Worm (Caenorhabditis elegans): ENCODE results near the gene cng-2.

cng-2 gene

DNA sequence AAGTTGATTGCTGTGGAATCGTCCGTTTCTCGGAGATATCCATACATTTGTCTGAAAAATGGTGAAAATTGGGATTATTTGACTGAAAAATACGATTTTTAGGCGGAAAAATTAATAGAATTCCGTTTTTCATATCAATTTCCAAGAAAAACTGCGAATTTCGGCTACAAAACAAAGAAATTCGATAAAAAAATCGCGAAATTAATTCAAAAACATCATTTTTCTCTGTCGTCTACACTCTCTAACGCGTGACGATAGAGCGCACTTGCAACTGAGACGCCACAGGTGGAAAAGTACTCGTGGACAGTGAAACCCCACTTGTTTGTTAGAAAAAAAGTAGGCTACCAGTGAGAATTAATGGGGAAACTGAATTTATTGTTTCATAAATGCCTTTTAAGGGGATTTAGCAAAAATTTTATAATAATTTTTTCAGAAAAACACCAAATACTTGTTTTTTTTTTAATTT is 4.0 kb upstream of the cng-2 start, which contains the start of gene cpsf-1:
TSS of gene cpsf-1 (minus strand) at position 51 of the 466 bp plus-strand sequence.
- TF ChIP-seq nhr-28 (tag; optimal IDR thresholded peaks at IDR 0.05) (peak; percentile 86), ceh-44 (GFP tag; IDR thresholded peaks at IDR 0.05) (0 out of 2 replicates have a peak, but pooled peaks have one; percentile 50), mdl-1 (tag; optimal IDR thresholded peaks at IDR 0.05) (peak in 1 of 2 experiments; percentile 23), arid-1 (GFP tag; conservative IDR thresholded peaks at IDR 0.05) (no peak), madf-5 (GFP tag; IDR thresholded peaks at IDR 0.05) (no peak), ceh-20 (GFP tag; IDR thresholded peaks at IDR 0.05) (0 out of 2 replicates have a peak, but pooled peaks have one; percentile 11), nhr-102 (tag; optimal IDR thresholded peaks at IDR 0.05) (no peak), Y48G9A.11 (GFP tag; IDR thresholded peaks at IDR 0.05) (0 out of 2 replicates have a peak, but pooled peaks have one; percentile 37), hlh-30 (tag; optimal IDR thresholded peaks at IDR 0.05; ENCODE audit: insufficient read depth) (peak; percentile 68), lin-13 (GFP tag; optimal IDR thresholded peaks at IDR 0.05) (peak; percentile 85), dmd-8 (GFP tag; IDR thresholded peaks at IDR 0.05) (0 out of 2 replicates have a peak, but pooled peaks have one; percentile 12), mep-1 (tag; optimal IDR thresholded peaks at IDR 0.05) (peak; percentile 78), pha-4 (GFP tag; IDR thresholded peaks at IDR 0.05) (0 out of 2 replicates have a peak, but pooled peaks have one; percentile 27), pha-4 (tag; optimal IDR thresholded peaks at IDR 0.05) (peak; percentile 20), lin-15B (tag; optimal IDR thresholded peaks at IDR 0.05) (peak; percentile 78), rbr-2 (tag; optimal IDR thresholded peaks at IDR 0.05) (peak; percentile 67), mes-2 (tag; optimal IDR thresholded peaks at IDR 0.05; ENCODE audit: poor library complexity, severe bottlenecking) (peak; percentile 98), duxl-1 (tag; optimal IDR thresholded peaks at IDR 0.05; ENCODE audit: poor library complexity) (peak; percentile 22), lsy-2 (tag; optimal IDR thresholded peaks at IDR 0.05) (peak; percentile 51 to 90), ZK546.5 (tag; optimal IDR thresholded peaks at IDR 0.05) (no peak), hmg-1.1 (GFP tag; IDR thresholded peaks at IDR 0.05) (peak; percentile 70), vab-7 (GFP tag; IDR thresholded peaks at IDR 0.05) (peak; percentile 37; the same call in 1 of the 2 replicates), unc-62 (GFP tag; optimal IDR thresholded peaks at IDR 0.05 in 1 of 2) (peak in 1 of 2 experiments; percentile 66), unc-62 (tag; optimal IDR thresholded peaks at IDR 0.05) (no peak), aha-1 (tag) (peak; percentile 90), unc-130 (GFP tag; optimal IDR thresholded peaks at IDR 0.05) (peak; percentile 81), ctbp-1 (GFP tag; IDR thresholded peaks at IDR 0.05) (no peak), pqm-1 (tag; optimal IDR thresholded peaks at IDR 0.05) (no peak), dpl-1 (GFP tag; optimal IDR thresholded peaks at IDR 0.05) (peak; percentile 74), nhr-6 (tag; optimal IDR thresholded peaks at IDR 0.05) (peak; percentile 78), T26A8.4 (GFP tag; IDR thresholded peaks at IDR 0.05) (no peak), fkh-10 (GFP tag; optimal IDR thresholded peaks at IDR 0.05) (peak; percentile 41), ZK337.2 (GFP tag; IDR thresholded peaks at IDR 0.05) (peak; percentile 64), nhr-77 (tag; optimal IDR thresholded peaks at IDR 0.05) (peak; percentile 91), nhr-11 (tag; optimal IDR thresholded peaks at IDR 0.05) (peak; percentile 83), lin-38 (GFP tag; IDR thresholded peaks at IDR 0.05) (peak; percentile 98), fos-1 (tag; optimal IDR thresholded peaks at IDR 0.05) (no peak)

DNA sequence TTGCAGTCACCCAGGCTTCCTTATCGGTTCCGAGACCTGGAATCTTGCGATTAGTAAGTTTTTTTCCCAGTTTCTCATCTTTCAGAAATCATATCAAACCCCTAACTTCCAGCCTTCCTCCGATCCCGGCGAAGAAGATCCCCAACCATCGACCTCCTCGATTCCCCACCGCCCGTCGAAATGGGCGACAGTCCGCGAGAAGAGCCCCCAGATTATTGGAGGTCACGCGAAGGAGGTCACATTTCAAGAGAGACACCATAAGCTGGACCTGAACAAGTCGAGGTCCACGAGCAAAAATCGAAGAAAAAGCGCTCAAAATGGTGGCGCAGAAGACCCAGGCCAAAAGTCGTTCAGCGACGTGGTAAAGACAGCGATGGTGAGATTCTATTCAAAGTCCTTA is 506 bp downstream of the cng-2 start:
- TF ChIP-seq unc-62 (GFP tag; optimal IDR thresholded peaks at IDR 0.05 in 1 of 2): peak in 1 of 2 experiments; percentile 19
- TF ChIP-seq unc-62 (tag; optimal IDR thresholded peaks at IDR 0.05): no peak
- no peak for TF ChIP-seq F44E2.7 (GFP tag; IDR thresholded peaks at IDR 0.05)
- TF ChIP-seq nhr-237 (tag; optimal IDR thresholded peaks at IDR 0.05): no peak
- peak; percentile 55; the same call in 1 of the 2 replicates for TF ChIP-seq set-16 (GFP tag; IDR thresholded peaks at IDR 0.05)

All from whole organism, L4 larva.